Worm (Caenorhabditis elegans): ENCODE results near the gene srg-62.

- TF ChIP-seq unc-86 (tag; optimal IDR thresholded peaks at IDR 0.05) (no peak), zag-1 (tag; optimal IDR thresholded peaks at IDR 0.05) (no peak), mdl-1 (tag; optimal IDR thresholded peaks at IDR 0.05) (no peak), pax-3 (tag; optimal IDR thresholded peaks at IDR 0.05) (no peak), snu-23 (GFP tag; optimal IDR thresholded peaks at IDR 0.05) (no peak), ztf-4 (tag; optimal IDR thresholded peaks at IDR 0.05) (no peak), lir-3 (tag; optimal IDR thresholded peaks at IDR 0.05; ENCODE audit: poor library complexity) (no peak), skn-1 (tag; optimal IDR thresholded peaks at IDR 0.05) (no peak), fos-1 (tag; optimal IDR thresholded peaks at IDR 0.05) (no peak), nhr-47 (tag; optimal IDR thresholded peaks at IDR 0.05) (no peak), pqm-1 (tag; optimal IDR thresholded peaks at IDR 0.05) (no peak), dpl-1 (GFP tag; optimal IDR thresholded peaks at IDR 0.05) (no peak)
Measured at ce11 chrV:2703299-2703698, 38.9 kb downstream of the srg-62 start.
